Worm (Caenorhabditis elegans): ENCODE results near the gene nspf-3.
"Not testable (repeated sequence)": the region's sequence is repeated elsewhere in the genome, so short reads cannot be mapped to it uniquely, and the experiment has no call there.

- not testable (repeated sequence) for TF ChIP-seq dmd-8 (GFP tag; IDR thresholded peaks at IDR 0.05); zag-1 (tag; optimal IDR thresholded peaks at IDR 0.05); dve-1 (tag; optimal IDR thresholded peaks at IDR 0.05; ENCODE audit: insufficient read depth); ceh-82 (tag; optimal IDR thresholded peaks at IDR 0.05); mdt-29 (GFP tag; IDR thresholded peaks at IDR 0.05); unc-39 (tag; optimal IDR thresholded peaks at IDR 0.05); spr-1 (tag; optimal IDR thresholded peaks at IDR 0.05); nhr-237 (tag; optimal IDR thresholded peaks at IDR 0.05); nhr-28 (tag; optimal IDR thresholded peaks at IDR 0.05); nhr-10 (tag; optimal IDR thresholded peaks at IDR 0.05); Y48G9A.11 (GFP tag; IDR thresholded peaks at IDR 0.05); skn-1 (tag; optimal IDR thresholded peaks at IDR 0.05); fos-1 (tag; optimal IDR thresholded peaks at IDR 0.05)
These were observed 16.4 kb downstream of the nspf-3 start, which contains the start of the genes F22E5.20 and F22E5.1 for ce11 chrII:2673534-2673933.
